Fruit fly (Drosophila melanogaster): ENCODE data around the gene ND-B14.5A.

- TF ChIP-seq CG12071 (GFP tag; optimal IDR thresholded peaks at IDR 0.05) (no peak), p53 (GFP tag; optimal IDR thresholded peaks at IDR 0.05) (no peak), nau (GFP tag; optimal IDR thresholded peaks at IDR 0.05) (no peak), CG4707 (GFP tag; optimal IDR thresholded peaks at IDR 0.05) (no peak), HmgZ (tag; optimal IDR thresholded peaks at IDR 0.05) (no peak), sens-2 (GFP tag; IDR thresholded peaks at IDR 0.05) (no peak), h (optimal IDR thresholded peaks at IDR 0.05) (no peak), CG10366 (GFP tag; IDR thresholded peaks at IDR 0.05) (no peak), z (GFP tag; IDR thresholded peaks at IDR 0.05) (no peak), CG18619 (GFP tag; optimal IDR thresholded peaks at IDR 0.05) (no peak), CG10147 (GFP tag; optimal IDR thresholded peaks at IDR 0.05) (no peak)
These were observed 25.9 kb downstream of the ND-B14.5A start for dm6 chrX:2198272-2198571.
